Fruit fly (Drosophila melanogaster): ENCODE data around the gene CG4829.

The CG4829 gene

dm6 chrX:16814351-16814750, 2.9 kb downstream of the CG4829 start (continued):
- TF ChIP-seq CG14710 (tag; optimal IDR thresholded peaks at IDR 0.05) (no peak), HLHmδ (GFP tag; optimal IDR thresholded peaks at IDR 0.05) (no peak), CG4730 (GFP tag; IDR thresholded peaks at IDR 0.05) (no peak), CG15269 (tag; optimal IDR thresholded peaks at IDR 0.05) (peak; percentile 8), CG15514 (GFP tag; optimal IDR thresholded peaks at IDR 0.05) (no peak), Dad (GFP tag; optimal IDR thresholded peaks at IDR 0.05) (no peak), CG17361 (GFP tag; IDR thresholded peaks at IDR 0.05) (0 out of 3 replicates have a peak, but pooled peaks have one; percentile 9), CG30403 (GFP tag; optimal IDR thresholded peaks at IDR 0.05) (peak; percentile 3), CG11504 (tag; optimal IDR thresholded peaks at IDR 0.05) (peak; percentile 37)

- TF ChIP-seq CG14441 (GFP tag; IDR thresholded peaks at IDR 0.05) (peak; percentile 35; the same call in 1 of the 2 replicates), sisA (GFP tag; IDR thresholded peaks at IDR 0.05) (peak; percentile 41), CG11696 (GFP tag; IDR thresholded peaks at IDR 0.05) (peak; percentile 60), danr (GFP tag; IDR thresholded peaks at IDR 0.05) (0 out of 2 replicates have a peak, but pooled peaks have one; percentile 25), Sox102F (GFP tag; optimal IDR thresholded peaks at IDR 0.05) (peak; percentile 9), twi (tag; optimal IDR thresholded peaks at IDR 0.05) (no peak), tgo (GFP tag; IDR thresholded peaks at IDR 0.05) (peak; percentile 31; the same call in 1 of the 3 replicates), nmo (GFP tag; optimal IDR thresholded peaks at IDR 0.05) (peak; percentile 28), zfh1 (GFP tag; IDR thresholded peaks at IDR 0.05) (0 out of 3 replicates have a peak, but pooled peaks have one; percentile 13), Eip74EF (GFP tag; optimal IDR thresholded peaks at IDR 0.05) (peak in 1 of 2 experiments; percentile 26), dysf (GFP tag; IDR thresholded peaks at IDR 0.05) (peak; percentile 52; the same call in 2 of the 3 replicates), gem (tag; optimal IDR thresholded peaks at IDR 0.05) (peak; percentile 36), CG32767 (GFP tag; IDR thresholded peaks at IDR 0.05) (peak; percentile 26; the same call in 1 of the 2 replicates), CG7963 (GFP tag; IDR thresholded peaks at IDR 0.05; ENCODE audit: partially characterized antibody) (no peak), dmrt99B (tag; optimal IDR thresholded peaks at IDR 0.05) (peak; percentile 55), CG10543 (GFP tag; optimal IDR thresholded peaks at IDR 0.05) (no peak), CG4424 (GFP tag; optimal IDR thresholded peaks at IDR 0.05) (peak; percentile 12), ind (GFP tag; optimal IDR thresholded peaks at IDR 0.05) (peak; percentile 23), ap (GFP tag; IDR thresholded peaks at IDR 0.05) (no peak), CG1603 (tag; optimal IDR thresholded peaks at IDR 0.05) (no peak), gfzf (GFP tag; optimal IDR thresholded peaks at IDR 0.05) (no peak), CG5180 (GFP tag; optimal IDR thresholded peaks at IDR 0.05) (peak; percentile 17), lmd (GFP tag; IDR thresholded peaks at IDR 0.05) (0 out of 2 replicates have a peak, but pooled peaks have one; percentile 11), CG2678 (tag; optimal IDR thresholded peaks at IDR 0.05) (peak; percentile 49), Blimp-1 (GFP tag; optimal IDR thresholded peaks at IDR 0.05) (peak; percentile 21), pan (optimal IDR thresholded peaks at IDR 0.05) (no peak), pan (GFP tag; optimal IDR thresholded peaks at IDR 0.05 in 1 of 2, IDR thresholded peaks at IDR 0.05 in 1 of 2) (peak in 1 of 2 experiments; percentile 49), CG2129 (GFP tag; IDR thresholded peaks at IDR 0.05; ENCODE audit: partially characterized antibody) (no peak), phol (tag; optimal IDR thresholded peaks at IDR 0.05) (peak; percentile 39), Ada2b (GFP tag; IDR thresholded peaks at IDR 0.05) (0 out of 2 replicates have a peak, but pooled peaks have one; percentile 32), CG10209 (GFP tag; optimal IDR thresholded peaks at IDR 0.05) (no peak), Ptx1 (GFP tag; IDR thresholded peaks at IDR 0.05) (peak; percentile 37), lab (GFP tag; optimal IDR thresholded peaks at IDR 0.05) (peak; percentile 24), CG15269 (tag; optimal IDR thresholded peaks at IDR 0.05) (peak; percentile 9), CG10979 (tag; optimal IDR thresholded peaks at IDR 0.05) (peak; percentile 22), Oli (tag; optimal IDR thresholded peaks at IDR 0.05) (peak; percentile 20), Pdp1 (GFP tag; optimal IDR thresholded peaks at IDR 0.05) (peak in 1 of 2 experiments; percentile 8), Abd-B (GFP tag; optimal IDR thresholded peaks at IDR 0.05) (no peak), CG43689 (GFP tag; IDR thresholded peaks at IDR 0.05) (no peak), CG8765 (GFP tag; IDR thresholded peaks at IDR 0.05) (no peak)
Observed at dm6 chrX:16815168-16815567, 3.7 kb downstream of the CG4829 start.

All from whole organism, embryonic.